Worm (Caenorhabditis elegans): ENCODE measurements around the gene B0280.2.

DNA sequence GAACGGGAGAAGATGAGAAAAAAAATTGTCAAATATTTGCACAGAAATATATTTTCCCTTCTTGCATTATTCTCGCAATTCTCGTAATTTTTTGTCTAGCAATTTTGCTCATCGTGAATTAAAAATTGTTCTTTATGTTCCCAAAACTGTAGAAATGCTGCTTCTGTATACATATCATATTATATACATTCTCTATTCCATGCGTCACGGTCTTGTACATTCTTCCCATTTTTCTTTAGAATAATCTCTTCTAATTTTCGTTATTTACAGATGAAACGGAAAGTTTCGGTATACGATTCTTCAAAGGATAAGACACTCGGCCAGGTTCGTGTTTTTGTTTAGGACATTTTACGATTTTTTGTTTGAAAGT is 43.1 kb downstream of the B0280.2 start, which contains the start of gene acs-4:
- TF ChIP-seq egl-27 (tag; optimal IDR thresholded peaks at IDR 0.05) (no peak), eor-1 (tag; optimal IDR thresholded peaks at IDR 0.05) (no peak), elt-3 (tag; optimal IDR thresholded peaks at IDR 0.05) (no peak), ceh-82 (tag; optimal IDR thresholded peaks at IDR 0.05) (no peak), hmg-11 (tag; optimal IDR thresholded peaks at IDR 0.05) (no peak), fkh-10 (GFP tag; optimal IDR thresholded peaks at IDR 0.05) (no peak), nhr-23 (tag; optimal IDR thresholded peaks at IDR 0.05) (no peak), pha-4 (tag; optimal IDR thresholded peaks at IDR 0.05) (no peak), nhr-76 (tag; optimal IDR thresholded peaks at IDR 0.05) (no peak), tbx-2 (tag; optimal IDR thresholded peaks at IDR 0.05) (no peak), elt-2 (tag; optimal IDR thresholded peaks at IDR 0.05) (no peak), nhr-12 (tag; optimal IDR thresholded peaks at IDR 0.05) (no peak)

Data from whole organism, L3 larva.